Fruit fly (Drosophila melanogaster): ENCODE measurements around the gene CG44194.

CG44194 gene

dm6 chr3R:12995522-12995921, 2.0 kb downstream of the CG44194 start, which contains the start of gene CG7488 (continued):
- no peak for TF ChIP-seq nau (GFP tag; optimal IDR thresholded peaks at IDR 0.05)
- TF ChIP-seq CG11560 (tag; IDR thresholded peaks at IDR 0.05): no peak
- TF ChIP-seq cwo (GFP tag; optimal IDR thresholded peaks at IDR 0.05): no peak
- no peak for TF ChIP-seq maf-S (GFP tag; optimal IDR thresholded peaks at IDR 0.05)
- no peak for TF ChIP-seq Dad (GFP tag; optimal IDR thresholded peaks at IDR 0.05)
- peak; percentile 38; the same call in 1 of the 2 replicates for TF ChIP-seq inv (GFP tag; IDR thresholded peaks at IDR 0.05; ENCODE audit: partially characterized antibody)
- TF ChIP-seq CG16813 (GFP tag; IDR thresholded peaks at IDR 0.05; ENCODE audit: partially characterized antibody): peak; percentile 70
- TF ChIP-seq MESR4 (GFP tag; optimal IDR thresholded peaks at IDR 0.05): peak; percentile 68
- no peak for TF ChIP-seq CG10366 (GFP tag; IDR thresholded peaks at IDR 0.05)
- TF ChIP-seq MBD-R2 (GFP tag; IDR thresholded peaks at IDR 0.05): peak; percentile 62
- TF ChIP-seq ro (GFP tag; IDR thresholded peaks at IDR 0.05): no peak
- TF ChIP-seq Ets97D (GFP tag; optimal IDR thresholded peaks at IDR 0.05): no peak
- no peak for TF ChIP-seq luna (GFP tag; optimal IDR thresholded peaks at IDR 0.05)
- no peak for TF ChIP-seq lov (optimal IDR thresholded peaks at IDR 0.05)
- TF ChIP-seq lov (GFP tag; IDR thresholded peaks at IDR 0.05): no peak
- no peak for TF ChIP-seq chn (GFP tag; optimal IDR thresholded peaks at IDR 0.05)
- TF ChIP-seq CG4617 (GFP tag; optimal IDR thresholded peaks at IDR 0.05; ENCODE audit: borderline replicate concordance): peak; percentile 30
- no peak for TF ChIP-seq BtbVII (GFP tag; optimal IDR thresholded peaks at IDR 0.05)

- TF ChIP-seq CG10654 (GFP tag; optimal IDR thresholded peaks at IDR 0.05): no peak
- TF ChIP-seq CG8944 (GFP tag; optimal IDR thresholded peaks at IDR 0.05): no peak
- peak; percentile 38 for TF ChIP-seq sug (tag; optimal IDR thresholded peaks at IDR 0.05)
- no peak for TF ChIP-seq cato (GFP tag; optimal IDR thresholded peaks at IDR 0.05; ENCODE audit: borderline replicate concordance)
- TF ChIP-seq CG18619 (GFP tag; optimal IDR thresholded peaks at IDR 0.05): no peak
- no peak for TF ChIP-seq CG15696 (tag; optimal IDR thresholded peaks at IDR 0.05)
- no peak for TF ChIP-seq CG13123 (GFP tag; optimal IDR thresholded peaks at IDR 0.05)
- TF ChIP-seq Hr78 (GFP tag; optimal IDR thresholded peaks at IDR 0.05): no peak
- TF ChIP-seq Vsx1 (GFP tag; optimal IDR thresholded peaks at IDR 0.05): no peak
- peak; percentile 72 for TF ChIP-seq Elba2 (GFP tag; optimal IDR thresholded peaks at IDR 0.05)
- no peak for TF ChIP-seq lov (optimal IDR thresholded peaks at IDR 0.05)
- no peak for TF ChIP-seq lov (GFP tag; IDR thresholded peaks at IDR 0.05)
- no peak for TF ChIP-seq dysf (GFP tag; IDR thresholded peaks at IDR 0.05)
- peak; percentile 11 for TF ChIP-seq CG34376 (GFP tag; optimal IDR thresholded peaks at IDR 0.05)
- no peak for TF ChIP-seq tup (GFP tag; optimal IDR thresholded peaks at IDR 0.05)
- TF ChIP-seq ATbp (GFP tag; optimal IDR thresholded peaks at IDR 0.05): no peak
- no peak for TF ChIP-seq CG12659 (GFP tag; optimal IDR thresholded peaks at IDR 0.05)
- no peak for TF ChIP-seq Jarid2 (GFP tag; optimal IDR thresholded peaks at IDR 0.05)
- no peak for TF ChIP-seq B-H2 (GFP tag; optimal IDR thresholded peaks at IDR 0.05)
- TF ChIP-seq Rx (GFP tag; IDR thresholded peaks at IDR 0.05): no peak
- TF ChIP-seq Neu2 (GFP tag; optimal IDR thresholded peaks at IDR 0.05; ENCODE audit: borderline replicate concordance): no peak
- TF ChIP-seq Ptx1 (GFP tag; IDR thresholded peaks at IDR 0.05): no peak
- TF ChIP-seq CG12071 (GFP tag; optimal IDR thresholded peaks at IDR 0.05): no peak
- no peak for TF ChIP-seq CTCF (GFP tag; optimal IDR thresholded peaks at IDR 0.05)
- TF ChIP-seq ssp (GFP tag; IDR thresholded peaks at IDR 0.05): no peak
- no peak for TF ChIP-seq lilli (GFP tag; optimal IDR thresholded peaks at IDR 0.05)
- TF ChIP-seq Meics (GFP tag; optimal IDR thresholded peaks at IDR 0.05): no peak
These were observed 2.5 kb downstream of the CG44194 start, which contains the start of gene yellow-f2 for dm6 chr3R:12995047-12995446. TSS of gene yellow-f2 (minus strand) at chr3R:12995147.

Measured in whole organism, embryonic.